Fruit fly (Drosophila melanogaster) whole organism, prepupa: ENCODE data around the gene CG9497.

Experiments
- Blimp-1 ChIP-seq: fragments of 200-800 bp; sonication (Bioruptor generic); optimal IDR thresholded peaks from 3 replicates; lab custom pipeline; 2017; ENCODE audit warnings: missing biosample characterization, missing genetic modification characterization, mild to moderate bottlenecking, moderate library complexity, missing genetic modification reagents
- CG10631 ChIP-seq: fragments of 200-800 bp; sonication (Bioruptor generic); optimal IDR thresholded peaks from 2 replicates; lab custom pipeline; 2016; ENCODE audit warnings: missing biosample characterization, missing genetic modification characterization
- CG10669 ChIP-seq: fragments of 200-800 bp; sonication (Bioruptor generic); optimal IDR thresholded peaks from 3 replicates; lab custom pipeline; 2018; ENCODE audit warnings: missing biosample characterization, mild to moderate bottlenecking, missing genetic modification characterization, moderate library complexity
- CG11294 ChIP-seq: fragments of 200-800 bp; sonication (Bioruptor generic); IDR thresholded peaks from 2 replicates; pipeline ENCODE4 v1.3.6; 2022; ENCODE audit warnings: missing biosample characterization, missing genetic modification characterization
- CG11902 ChIP-seq: fragments of 200-800 bp; sonication (Bioruptor generic); optimal IDR thresholded peaks from 3 replicates; lab custom pipeline; 2016; ENCODE audit warnings: missing biosample characterization, missing genetic modification characterization
- CG15336 ChIP-seq: fragments of 200-800 bp; sonication (Bioruptor generic); IDR thresholded peaks from 2 replicates; pipeline ENCODE4 v1.3.6; 2022; ENCODE audit warnings: missing biosample characterization, missing genetic modification characterization
- CG1621 ChIP-seq: fragments of 200-800 bp; sonication (Bioruptor generic); optimal IDR thresholded peaks from 3 replicates; lab custom pipeline; 2018; ENCODE audit warnings: missing biosample characterization, mild to moderate bottlenecking, missing genetic modification characterization
- CG3032 ChIP-seq: fragments of 200-800 bp; optimal IDR thresholded peaks from 2 replicates; lab custom pipeline; 2019; ENCODE audit warnings: missing biosample characterization, mild to moderate bottlenecking, missing genetic modification characterization, moderate library complexity
- CG31627 ChIP-seq: fragments of 200-800 bp; sonication (Bioruptor generic); optimal IDR thresholded peaks from 3 replicates; lab custom pipeline; 2016; ENCODE audit warnings: missing biosample characterization, missing genetic modification characterization
- CG32006 ChIP-seq: fragments of 200-800 bp; sonication (Bioruptor generic); optimal IDR thresholded peaks from 3 replicates; lab custom pipeline; 2017; ENCODE audit warnings: missing biosample characterization, mild to moderate bottlenecking, missing genetic modification characterization
- CG34406 ChIP-seq: fragments of 200-800 bp; sonication (Bioruptor generic); optimal IDR thresholded peaks from 3 replicates; lab custom pipeline; 2016; ENCODE audit warnings: missing biosample characterization, missing genetic modification characterization
- CG3919 ChIP-seq: fragments of 200-800 bp; sonication (Bioruptor generic); optimal IDR thresholded peaks from 3 replicates; lab custom pipeline; 2016; ENCODE audit warnings: missing biosample characterization, missing genetic modification characterization
- CG4318 ChIP-seq: fragments of 200-800 bp; sonication (Bioruptor generic); optimal IDR thresholded peaks from 3 replicates; lab custom pipeline; 2017; ENCODE audit warnings: missing biosample characterization, mild to moderate bottlenecking, missing genetic modification characterization
- CG6163 ChIP-seq: fragments of 200-800 bp; sonication (Bioruptor generic); IDR thresholded peaks from 3 replicates; pipeline ENCODE4 v1.3.6; 2022; ENCODE audit warnings: missing biosample characterization, missing genetic modification characterization
- CG6276 ChIP-seq: fragments of 200-800 bp; sonication (Bioruptor generic); optimal IDR thresholded peaks from 2 replicates; lab custom pipeline; 2017; ENCODE audit warnings: missing biosample characterization, mild to moderate bottlenecking, missing genetic modification characterization
- CG6792 ChIP-seq: fragments of 200-800 bp; sonication (Bioruptor generic); optimal IDR thresholded peaks from 3 replicates; lab custom pipeline; 2016; ENCODE audit warnings: missing biosample characterization, missing genetic modification characterization
- CG6854 ChIP-seq: fragments of 200-800 bp; sonication (Bioruptor generic); optimal IDR thresholded peaks from 2 replicates; lab custom pipeline; 2017; ENCODE audit warnings: missing biosample characterization, mild to moderate bottlenecking, missing genetic modification characterization
- CG7368 ChIP-seq: fragments of 200-800 bp; sonication (Bioruptor generic); optimal IDR thresholded peaks from 3 replicates; lab custom pipeline; 2016; ENCODE audit warnings: missing biosample characterization, missing genetic modification characterization
- CG8119 ChIP-seq: fragments of 200-800 bp; sonication (Bioruptor generic); IDR thresholded peaks from 3 replicates; pipeline ENCODE4 v1.3.6; 2022; ENCODE audit warnings: missing biosample characterization, missing genetic modification characterization
- CG8319 ChIP-seq: fragments of 200-800 bp; sonication (Bioruptor generic); optimal IDR thresholded peaks from 3 replicates; lab custom pipeline; 2016; ENCODE audit warnings: missing biosample characterization, missing genetic modification characterization
- Eip78C ChIP-seq: fragments of 200-800 bp; sonication (Bioruptor generic); peaks from one replicate; lab custom pipeline; 2016; ENCODE audit warnings: missing biosample characterization, missing genetic modification characterization
- Ets21C ChIP-seq: fragments of 200-800 bp; sonication (Bioruptor generic); optimal IDR thresholded peaks from 3 replicates; lab custom pipeline; 2016; ENCODE audit warnings: missing biosample characterization, missing genetic modification characterization
- Ets96B ChIP-seq: fragments of 200-800 bp; optimal IDR thresholded peaks from 2 replicates; lab custom pipeline; 2019; ENCODE audit warnings: missing biosample characterization, mild to moderate bottlenecking, missing genetic modification characterization, moderate library complexity
- Gug ChIP-seq: fragments of 200-800 bp; sonication (Bioruptor generic); IDR thresholded peaks from 2 replicates; pipeline ENCODE4 v1.3.6; 2022; ENCODE audit warnings: missing biosample characterization, missing genetic modification characterization
- Met ChIP-seq: fragments of 200-800 bp; sonication (Bioruptor generic); optimal IDR thresholded peaks from 3 replicates; lab custom pipeline; 2016; ENCODE audit warnings: missing biosample characterization, missing genetic modification characterization
- Smox ChIP-seq: fragments of 200-800 bp; sonication (Bioruptor generic); optimal IDR thresholded peaks from 3 replicates; lab custom pipeline; 2016; ENCODE audit warnings: missing biosample characterization, missing genetic modification characterization
- Sox102F ChIP-seq: fragments of 200-800 bp; sonication (Bioruptor generic); optimal IDR thresholded peaks from 2 replicates; lab custom pipeline; 2016; ENCODE audit warnings: missing biosample characterization, mild to moderate bottlenecking, missing genetic modification characterization
- achi ChIP-seq: fragments of 200-800 bp; sonication (Bioruptor generic); optimal IDR thresholded peaks from 3 replicates; lab custom pipeline; 2016; ENCODE audit warnings: missing biosample characterization, missing genetic modification characterization
- cyc ChIP-seq: fragments of 200-800 bp; sonication (Bioruptor generic); optimal IDR thresholded peaks from 3 replicates; lab custom pipeline; 2016; ENCODE audit warnings: missing biosample characterization, missing genetic modification characterization
- dsx ChIP-seq: fragments of 200-800 bp; optimal IDR thresholded peaks from 3 replicates; lab custom pipeline; 2019; ENCODE audit warnings: missing biosample characterization, mild to moderate bottlenecking, missing genetic modification characterization, moderate library complexity; ENCODE audit not compliant: poor library complexity, severe bottlenecking
- esn ChIP-seq: fragments of 200-800 bp; sonication (Bioruptor generic); optimal IDR thresholded peaks from 2 replicates; lab custom pipeline; 2016; ENCODE audit warnings: missing biosample characterization, mild to moderate bottlenecking, missing genetic modification characterization, moderate library complexity
- fd85E ChIP-seq: fragments of 200-800 bp; sonication (Bioruptor generic); optimal IDR thresholded peaks from 3 replicates; lab custom pipeline; 2016; ENCODE audit warnings: missing biosample characterization, missing genetic modification characterization
- net ChIP-seq: fragments of 200-800 bp; sonication (Bioruptor generic); optimal IDR thresholded peaks from 3 replicates; lab custom pipeline; 2016; ENCODE audit warnings: missing biosample characterization, missing genetic modification characterization
- pdm3 ChIP-seq: fragments of 200-800 bp; sonication (Bioruptor generic); optimal IDR thresholded peaks from 3 replicates; lab custom pipeline; 2016; ENCODE audit warnings: missing biosample characterization, missing genetic modification characterization
- spab ChIP-seq: fragments of 200-800 bp; sonication (Bioruptor generic); optimal IDR thresholded peaks from 2 replicates; lab custom pipeline; 2017; ENCODE audit warnings: missing biosample characterization, mild to moderate bottlenecking, missing genetic modification characterization, missing genetic modification reagents
- ss ChIP-seq, 2 experiments: fragments of 200-800 bp; sonication (Bioruptor generic); optimal IDR thresholded peaks; 2 replicates in 1 of 2; 3 replicates in 1 of 2; lab custom pipeline; 2017 to 2018; ENCODE audit warnings: mild to moderate bottlenecking in 2 of 2, missing biosample characterization in 2 of 2, missing genetic modification characterization in 2 of 2, moderate library complexity in 1 of 2
- svp ChIP-seq: fragments of 200-800 bp; sonication (Bioruptor generic); peaks from one replicate; lab custom pipeline; 2016; ENCODE audit warnings: missing biosample characterization, missing genetic modification characterization
- topi ChIP-seq: fragments of 200-800 bp; sonication (Bioruptor generic); optimal IDR thresholded peaks from 3 replicates; lab custom pipeline; 2016; ENCODE audit warnings: missing biosample characterization, missing genetic modification characterization
- vri ChIP-seq: fragments of 200-800 bp; sonication (Bioruptor generic); optimal IDR thresholded peaks from 3 replicates; lab custom pipeline; 2016; ENCODE audit warnings: missing biosample characterization, mild to moderate bottlenecking, missing genetic modification characterization

CG9497 gene

DNA sequence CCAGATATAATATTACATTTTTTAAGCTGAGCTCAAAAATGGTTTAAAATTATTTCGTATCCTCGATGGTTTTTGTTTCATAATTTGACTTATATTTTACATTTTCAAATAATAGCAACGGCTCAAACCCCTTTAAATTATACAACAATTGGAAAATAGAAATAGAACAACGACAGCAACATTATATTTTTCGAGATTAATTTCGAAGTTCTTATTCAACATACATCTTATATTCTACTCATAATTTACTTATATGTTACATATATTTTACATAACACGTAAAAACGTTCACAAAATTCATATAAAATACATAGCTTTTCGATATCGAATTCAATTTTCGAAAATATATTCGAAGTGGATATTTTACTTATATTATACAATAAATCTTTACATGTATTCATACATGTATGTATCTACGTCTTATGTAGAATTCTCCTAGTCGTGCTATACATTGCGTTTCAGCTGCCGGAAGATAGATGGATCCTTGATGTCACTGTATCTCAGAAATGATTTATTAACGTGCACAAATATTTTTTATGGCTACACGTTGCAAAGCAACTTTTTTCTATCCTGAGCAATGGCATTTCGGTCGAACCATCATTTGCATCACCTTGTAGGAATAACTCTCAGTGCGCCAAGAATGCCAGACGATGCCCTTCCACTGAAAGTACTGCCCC lies 8.6 kb upstream of the CG9497 start (continued):
- TF ChIP-seq Eip78C (peak; percentile 74), Gug (GFP tag; lab: Robert Waterston, UW) (no peak), dsx (GFP tag; lab: Kevin White, UChicago) (no peak), CG3919 (GFP tag; lab: Kevin White, UChicago) (peak; percentile 60), CG8119 (GFP tag; lab: Robert Waterston, UW) (no peak), esn (no peak), CG6163 (GFP tag; lab: Robert Waterston, UW) (no peak), CG15336 (GFP tag; lab: Robert Waterston, UW) (0 out of 2 replicates have a peak, but pooled peaks have one; percentile 10), CG11294 (GFP tag; lab: Robert Waterston, UW) (no peak), CG6854 (GFP tag; lab: Kevin White, UChicago) (no peak), CG32006 (GFP tag; lab: Kevin White, UChicago) (no peak), vri (GFP tag; lab: Kevin White, UChicago) (no peak), CG6276 (GFP tag; lab: Kevin White, UChicago) (no peak), CG31627 (GFP tag; lab: Kevin White, UChicago) (no peak), CG7368 (GFP tag; lab: Kevin White, UChicago) (no peak), topi (GFP tag; lab: Kevin White, UChicago) (peak; percentile 5), CG8319 (GFP tag; lab: Kevin White, UChicago) (no peak), fd85E (GFP tag; lab: Kevin White, UChicago) (no peak), CG34406 (GFP tag; lab: Kevin White, UChicago) (no peak), CG6792 (GFP tag; lab: Kevin White, UChicago) (no peak), Met (GFP tag; lab: Kevin White, UChicago) (no peak), CG10631 (GFP tag; lab: Kevin White, UChicago) (no peak), Ets21C (GFP tag; lab: Kevin White, UChicago) (no peak), Ets96B (no peak), svp (GFP tag; lab: Kevin White, UChicago) (peak; percentile 30)
- TF ChIP-seq, all 60 proteins: peak for 8

dm6 chr2L:6356134-6356533 lies 7.9 kb upstream of the CG9497 start:
- TF ChIP-seq vri (GFP tag; lab: Kevin White, UChicago) (no peak), CG8319 (GFP tag; lab: Kevin White, UChicago) (no peak), ss (GFP tag; optimal IDR thresholded peaks at IDR 0.05; lab: Kevin White, UChicago) (no peak), Gug (GFP tag; lab: Robert Waterston, UW) (no peak), CG10669 (GFP tag; lab: Kevin White, UChicago) (no peak), spab (GFP tag; lab: Kevin White, UChicago) (no peak), CG3032 (tag; lab: Kevin White, UChicago) (no peak), CG1621 (tag; lab: Kevin White, UChicago) (no peak), Sox102F (GFP tag; lab: Kevin White, UChicago) (no peak), net (GFP tag; lab: Kevin White, UChicago) (no peak), CG6163 (GFP tag; lab: Robert Waterston, UW) (no peak), CG11902 (GFP tag; lab: Kevin White, UChicago) (no peak), Ets21C (GFP tag; lab: Kevin White, UChicago) (no peak), pdm3 (GFP tag; lab: Kevin White, UChicago) (no peak), Eip78C (no peak), Smox (GFP tag; lab: Kevin White, UChicago) (no peak), CG4318 (no peak), CG6792 (GFP tag; lab: Kevin White, UChicago) (no peak), CG34406 (GFP tag; lab: Kevin White, UChicago) (no peak)

DNA sequence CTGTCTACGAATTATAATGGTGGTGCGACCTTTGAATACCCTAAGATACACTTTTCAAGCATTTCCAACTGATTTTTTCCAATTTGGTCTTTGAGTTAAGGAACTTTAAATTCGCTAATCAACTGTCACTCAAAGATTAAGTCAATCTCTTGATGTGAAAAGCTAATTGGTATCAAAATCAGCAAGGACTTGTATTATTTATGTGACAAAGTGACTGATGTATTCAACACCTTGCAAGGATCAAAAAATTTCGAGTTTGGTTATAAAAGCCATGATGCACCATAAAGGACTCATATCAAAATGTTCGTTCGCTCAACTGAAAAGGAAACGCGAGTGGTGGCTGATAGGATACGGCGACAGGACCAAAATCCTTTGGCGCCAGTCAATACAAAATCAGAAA lies 6.4 kb upstream of the CG9497 start, which contains the start of gene ppk14:
ppk14 (plus strand) TSS at position 301 of the 400 bp plus-strand sequence.
- TF ChIP-seq CG1621 (tag; lab: Kevin White, UChicago): no peak
- no peak for TF ChIP-seq Blimp-1 (GFP tag; lab: Kevin White, UChicago)
- no peak for TF ChIP-seq Eip78C
- TF ChIP-seq Met (GFP tag; lab: Kevin White, UChicago): no peak
- TF ChIP-seq CG8119 (GFP tag; lab: Robert Waterston, UW): no peak
- TF ChIP-seq cyc: no peak
- no peak for TF ChIP-seq Smox (GFP tag; lab: Kevin White, UChicago)
- TF ChIP-seq CG7368 (GFP tag; lab: Kevin White, UChicago): no peak
- TF ChIP-seq achi (GFP tag; lab: Kevin White, UChicago): no peak
